Fruit fly (Drosophila melanogaster) whole organism, adult: ENCODE results near the gene mfas.
A peak's percentile ranks its signal among the peaks of the same experiment; 100 is the strongest.
"Not testable (repeated sequence)": the region's sequence is repeated elsewhere in the genome, so short reads cannot be mapped to it uniquely, and the experiment has no call there.

Experiments
- CG11617 ChIP-seq: fragments of 200-800 bp; sonication (Bioruptor generic); optimal IDR thresholded peaks from 2 replicates; lab custom pipeline; 2017; ENCODE audit warnings: mild to moderate bottlenecking, missing biosample characterization, missing genetic modification reagents, missing genetic modification characterization
- CG12768 ChIP-seq: fragments of 200-800 bp; sonication (Bioruptor generic); optimal IDR thresholded peaks from 2 replicates; lab custom pipeline; 2017; ENCODE audit warnings: missing biosample characterization, missing genetic modification characterization, mild to moderate bottlenecking, moderate library complexity, missing genetic modification reagents
- CG14711 ChIP-seq: fragments of 200-800 bp; sonication (Bioruptor generic); optimal IDR thresholded peaks from 2 replicates; lab custom pipeline; 2018; ENCODE audit warnings: missing biosample characterization, mild to moderate bottlenecking, missing genetic modification characterization, moderate library complexity
- CG1620 ChIP-seq: fragments of 200-800 bp; sonication (Bioruptor generic); optimal IDR thresholded peaks from 2 replicates; lab custom pipeline; 2016; ENCODE audit warnings: missing biosample characterization, missing genetic modification characterization
- CG33017 ChIP-seq: fragments of 200-800 bp; sonication (Bioruptor generic); optimal IDR thresholded peaks from 2 replicates; lab custom pipeline; 2018; ENCODE audit warnings: missing biosample characterization, mild to moderate bottlenecking, missing genetic modification characterization, moderate library complexity
- CG5204 ChIP-seq: fragments of 200-800 bp; sonication (Bioruptor generic); optimal IDR thresholded peaks from 2 replicates; lab custom pipeline; 2016; ENCODE audit warnings: missing biosample characterization, missing genetic modification characterization
- CG7045 ChIP-seq: fragments of 200-800 bp; sonication (Bioruptor generic); optimal IDR thresholded peaks from 2 replicates; lab custom pipeline; 2017; ENCODE audit warnings: missing biosample characterization, mild to moderate bottlenecking, missing genetic modification characterization
- CG7101 ChIP-seq: fragments of 200-800 bp; sonication (Bioruptor generic); optimal IDR thresholded peaks from 2 replicates; lab custom pipeline; 2018; ENCODE audit warnings: missing biosample characterization, mild to moderate bottlenecking, missing genetic modification characterization, moderate library complexity
- Clk ChIP-seq: fragments of 200-800 bp; sonication (Bioruptor generic); optimal IDR thresholded peaks from 2 replicates; lab custom pipeline; 2017; ENCODE audit warnings: missing biosample characterization, missing genetic modification characterization
- Crg-1 ChIP-seq: fragments of 200-800 bp; sonication (Bioruptor generic); optimal IDR thresholded peaks from 2 replicates; lab custom pipeline; 2016; ENCODE audit warnings: missing biosample characterization, missing genetic modification characterization
- Hr96 ChIP-seq: fragments of 200-800 bp; sonication (Bioruptor generic); optimal IDR thresholded peaks from 2 replicates; lab custom pipeline; 2016; ENCODE audit warnings: missing biosample characterization, missing genetic modification characterization
- Mnt ChIP-seq: fragments of 200-800 bp; sonication (Bioruptor generic); optimal IDR thresholded peaks from 2 replicates; lab custom pipeline; 2016; ENCODE audit warnings: missing biosample characterization, mild to moderate bottlenecking, missing genetic modification characterization
- bab1 ChIP-seq: fragments of 200-800 bp; sonication (Bioruptor generic); optimal IDR thresholded peaks from 3 replicates; lab custom pipeline; 2019; ENCODE audit warnings: missing biosample characterization, mild to moderate bottlenecking, missing genetic modification characterization, moderate library complexity
- cic ChIP-seq: fragments of 200-800 bp; sonication (Bioruptor generic); optimal IDR thresholded peaks from 2 replicates; lab custom pipeline; 2017; ENCODE audit warnings: missing biosample characterization, mild to moderate bottlenecking, missing genetic modification characterization, moderate library complexity
- cnc ChIP-seq, 2 experiments: fragments of >200 bp; optimal IDR thresholded peaks; 2 replicates each; lab custom pipeline; 2017
- kay ChIP-seq: fragments of 200-800 bp; sonication (Bioruptor generic); peaks from one replicate; lab custom pipeline; 2016; ENCODE audit warnings: missing biosample characterization, missing genetic modification characterization, borderline replicate concordance
- ovo ChIP-seq: fragments of 200-800 bp; sonication (Bioruptor generic); optimal IDR thresholded peaks from 2 replicates; lab custom pipeline; 2016; ENCODE audit warnings: missing biosample characterization, missing genetic modification characterization
- pad ChIP-seq: fragments of 200-800 bp; sonication (Bioruptor generic); optimal IDR thresholded peaks from 3 replicates; lab custom pipeline; 2017; ENCODE audit warnings: missing biosample characterization, missing genetic modification characterization, mild to moderate bottlenecking, moderate library complexity, missing genetic modification reagents
- tj ChIP-seq: fragments of 200-800 bp; sonication (Bioruptor generic); optimal IDR thresholded peaks from 3 replicates; lab custom pipeline; 2017; ENCODE audit warnings: missing biosample characterization, mild to moderate bottlenecking, missing genetic modification characterization, moderate library complexity
- toe ChIP-seq: fragments of 200-800 bp; sonication (Bioruptor generic); optimal IDR thresholded peaks from 2 replicates; lab custom pipeline; 2016; ENCODE audit warnings: missing biosample characterization, missing genetic modification characterization

Gene mfas

DNA sequence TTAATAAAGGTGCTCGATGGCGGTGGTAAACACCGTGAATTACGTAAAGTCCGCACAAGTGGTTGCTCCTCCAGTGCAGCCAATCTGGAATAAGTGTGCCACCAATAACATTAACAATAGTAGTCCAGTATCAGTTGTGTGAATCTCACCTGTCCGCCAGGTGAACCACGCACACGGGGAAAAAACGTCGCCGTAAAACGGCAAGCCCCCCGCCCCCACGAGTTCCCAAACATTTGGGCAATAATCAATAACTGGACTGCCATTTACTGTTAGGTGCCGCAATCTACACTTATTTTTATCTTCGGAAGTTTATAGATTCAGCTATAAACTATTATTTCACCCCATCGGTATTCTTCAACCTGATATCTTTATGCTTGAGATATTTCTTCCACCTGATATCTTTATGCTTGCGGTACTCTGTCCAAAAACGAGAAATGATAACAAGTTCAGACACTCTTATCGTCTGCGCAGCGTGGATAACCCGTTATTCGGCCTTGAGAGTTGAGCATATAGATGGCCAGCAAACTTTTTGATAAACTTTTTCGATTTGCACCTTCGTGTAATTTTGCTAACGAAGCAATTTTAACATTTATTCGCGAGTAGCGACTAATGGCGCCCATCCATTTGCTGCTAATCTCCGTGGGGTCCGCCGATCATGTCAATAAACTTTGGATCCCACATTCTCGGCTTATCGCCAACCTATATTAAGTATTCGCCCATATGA lies 24.9 kb downstream of the mfas start:
- TF ChIP-seq Clk (GFP tag; lab: Kevin White, UChicago) (no peak), CG7101 (tag; lab: Kevin White, UChicago) (no peak), CG12768 (GFP tag; lab: Kevin White, UChicago) (peak; percentile 28), Mnt (GFP tag; lab: Kevin White, UChicago) (peak; percentile 8), tj (peak; percentile 69), CG11617 (GFP tag; lab: Kevin White, UChicago) (no peak), pad (GFP tag; lab: Kevin White, UChicago) (no peak), Hr96 (GFP tag; lab: Kevin White, UChicago) (no peak), CG14711 (no peak), ovo (GFP tag; lab: Kevin White, UChicago) (peak; percentile 83), kay (GFP tag; lab: Kevin White, UChicago) (no peak), CG33017 (tag; lab: Kevin White, UChicago) (no peak), bab1 (no peak), cic (GFP tag; lab: Kevin White, UChicago) (peak; percentile 52), CG5204 (GFP tag; lab: Kevin White, UChicago) (no peak)

DNA sequence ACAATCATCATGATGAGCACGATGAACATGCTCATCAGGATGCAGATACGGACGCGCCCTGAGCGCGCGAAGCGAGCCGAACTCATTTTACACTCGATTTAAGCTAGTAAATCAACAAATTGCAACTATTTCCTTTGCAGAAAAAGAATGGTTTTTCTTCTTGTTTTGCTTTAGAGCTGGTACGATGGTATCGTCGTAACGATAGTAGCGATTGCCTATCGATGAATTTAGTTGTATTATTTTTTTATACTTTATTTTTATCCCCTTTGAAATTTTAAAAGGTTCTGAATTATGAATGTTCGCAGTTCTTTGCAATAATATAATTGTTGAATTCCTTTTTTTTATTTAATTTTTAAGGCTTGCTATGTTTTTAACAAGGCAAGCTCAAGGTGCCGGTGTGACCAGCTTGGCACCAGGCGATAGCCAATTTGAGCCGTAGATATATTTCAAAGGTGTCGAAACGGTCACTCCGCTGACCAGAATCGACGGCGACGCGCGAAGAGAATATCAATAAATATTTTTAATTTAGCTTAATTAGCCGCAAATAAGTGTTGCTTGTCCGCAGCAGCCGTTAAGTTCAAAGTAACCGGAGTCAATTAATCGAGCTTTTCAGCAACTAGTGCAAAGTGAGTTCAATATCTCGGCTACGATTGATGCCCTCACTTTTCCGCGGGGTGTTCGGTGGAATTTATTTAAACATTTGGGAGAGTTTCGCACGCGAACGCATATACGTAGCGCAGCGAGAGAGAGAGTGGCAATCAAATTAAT lies 25.7 kb downstream of the mfas start, which contains the start of the genes CG12213 and GC1:
Gene CG12213 (minus strand): TSS at position 430 of the 768 bp plus-strand sequence.
Gene GC1 (plus strand): TSS at position 447 of the 768 bp plus-strand sequence.
- TF ChIP-seq pad (GFP tag; lab: Kevin White, UChicago) (no peak), ovo (GFP tag; lab: Kevin White, UChicago) (no peak), CG14711 (peak; percentile 30), CG1620 (GFP tag; lab: Kevin White, UChicago) (peak; percentile 32), tj (no peak), kay (GFP tag; lab: Kevin White, UChicago) (no peak), Crg-1 (GFP tag; lab: Kevin White, UChicago) (no peak), Hr96 (GFP tag; lab: Kevin White, UChicago) (peak; percentile 7), CG7101 (tag; lab: Kevin White, UChicago) (peak; percentile 39), CG11617 (GFP tag; lab: Kevin White, UChicago) (peak; percentile 46), CG5204 (GFP tag; lab: Kevin White, UChicago) (peak; percentile 53), Mnt (GFP tag; lab: Kevin White, UChicago) (peak; percentile 24), bab1 (peak; percentile 56), cnc (optimal IDR thresholded peaks at IDR 0.05; lab: Kevin White, UChicago) (no peak), toe (peak; percentile 62), CG33017 (tag; lab: Kevin White, UChicago) (no peak)

DNA sequence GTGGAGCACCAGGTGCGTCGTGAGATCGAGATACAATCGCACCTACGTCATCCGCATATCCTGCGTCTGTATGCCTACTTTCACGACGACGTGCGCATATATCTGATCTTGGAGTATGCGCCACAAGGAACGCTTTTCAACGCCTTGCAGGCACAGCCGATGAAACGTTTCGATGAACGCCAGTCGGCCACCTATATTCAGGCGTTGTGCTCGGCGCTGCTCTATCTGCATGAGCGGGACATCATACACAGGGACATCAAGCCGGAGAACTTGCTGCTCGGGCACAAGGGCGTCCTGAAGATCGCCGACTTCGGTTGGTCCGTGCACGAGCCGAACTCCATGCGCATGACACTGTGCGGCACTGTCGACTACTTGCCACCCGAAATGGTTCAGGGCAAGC lies 29.1 kb downstream of the mfas start:
- no peak for TF ChIP-seq Mnt (GFP tag; lab: Kevin White, UChicago)
- TF ChIP-seq CG11617 (GFP tag; lab: Kevin White, UChicago), result no peak
- TF ChIP-seq CG7045 (GFP tag; lab: Kevin White, UChicago), result no peak
- no peak for TF ChIP-seq CG14711
- no peak for TF ChIP-seq kay (GFP tag; lab: Kevin White, UChicago)
- TF ChIP-seq cic (GFP tag; lab: Kevin White, UChicago), result no peak
- TF ChIP-seq CG12768 (GFP tag; lab: Kevin White, UChicago), result no peak

DNA sequence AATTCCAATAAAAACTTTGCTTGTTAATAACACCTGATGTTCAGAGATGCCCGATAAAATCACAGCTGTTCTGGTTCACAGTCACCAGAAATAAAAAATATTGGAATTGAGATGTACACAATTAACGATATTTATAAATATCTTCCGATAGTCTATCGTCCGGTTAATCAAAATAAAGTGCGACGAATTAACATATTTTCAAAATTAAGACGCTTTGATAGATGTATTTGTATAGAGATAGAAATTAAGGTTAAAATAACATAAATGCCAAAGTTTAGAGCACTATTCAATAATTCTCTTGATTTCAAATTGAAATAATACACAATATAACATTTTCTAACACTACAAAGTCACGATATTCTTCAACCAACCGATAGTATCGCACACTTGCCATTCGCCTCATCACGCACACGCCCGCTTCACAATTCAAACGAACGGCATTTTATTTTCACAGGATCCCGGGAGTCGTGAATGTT lies 30.3 kb downstream of the mfas start, which contains the start of the genes CG3281 and aurA:
Gene CG3281 (minus strand): TSS at position 67 of the 476 bp plus-strand sequence.
Gene aurA (plus strand): TSS at position 386 of the 476 bp plus-strand sequence.
- TF ChIP-seq Clk (GFP tag; lab: Kevin White, UChicago), result peak; percentile 80
- TF ChIP-seq CG7045 (GFP tag; lab: Kevin White, UChicago), result peak; percentile 54
- peak; percentile 81 for TF ChIP-seq CG11617 (GFP tag; lab: Kevin White, UChicago)
- TF ChIP-seq kay (GFP tag; lab: Kevin White, UChicago), result no peak
- peak; percentile 47 for TF ChIP-seq tj
- peak; percentile 58 for TF ChIP-seq Mnt (GFP tag; lab: Kevin White, UChicago)
- TF ChIP-seq Crg-1 (GFP tag; lab: Kevin White, UChicago), result peak; percentile 81
- peak; percentile 60 for TF ChIP-seq CG12768 (GFP tag; lab: Kevin White, UChicago)
- peak; percentile 86 for TF ChIP-seq ovo (GFP tag; lab: Kevin White, UChicago)
- TF ChIP-seq Hr96 (GFP tag; lab: Kevin White, UChicago), result peak; percentile 83
- TF ChIP-seq CG5204 (GFP tag; lab: Kevin White, UChicago), result peak; percentile 90
- TF ChIP-seq toe, result peak; percentile 94
- peak; percentile 91 for TF ChIP-seq bab1
- TF ChIP-seq cic (GFP tag; lab: Kevin White, UChicago), result peak; percentile 7
- peak; percentile 93 for TF ChIP-seq CG1620 (GFP tag; lab: Kevin White, UChicago)
- TF ChIP-seq CG33017 (tag; lab: Kevin White, UChicago), result peak; percentile 48
- TF ChIP-seq pad (GFP tag; lab: Kevin White, UChicago), result peak; percentile 72
- TF ChIP-seq CG14711, result peak; percentile 69
- TF ChIP-seq CG7101 (tag; lab: Kevin White, UChicago), result peak; percentile 80
- TF ChIP-seq cnc (optimal IDR thresholded peaks at IDR 0.05; lab: Kevin White, UChicago), result no peak

DNA sequence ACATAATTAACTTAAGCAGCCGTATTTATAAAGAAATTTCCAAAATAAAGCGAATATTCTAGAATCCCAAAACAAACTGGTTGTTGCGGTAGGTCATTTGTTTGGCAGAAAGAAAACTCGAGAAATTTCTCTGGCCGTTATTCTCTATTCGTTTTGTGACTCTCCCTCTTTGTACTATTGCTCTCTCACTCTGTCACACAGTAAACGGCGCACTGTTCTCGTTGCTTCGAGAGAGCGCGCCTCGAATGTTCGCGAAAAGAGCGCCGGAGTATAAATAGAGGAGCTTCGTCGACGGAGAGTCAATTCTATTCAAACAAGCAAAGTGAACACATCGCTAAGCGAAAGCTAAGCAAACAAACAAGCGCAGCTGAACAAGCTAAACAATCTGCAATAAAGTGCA lies 34.9 kb downstream of the mfas start, which contains the start of gene Hsp70Ab:
Gene Hsp70Ab (plus strand): TSS at position 301 of the 400 bp plus-strand sequence.
- TF ChIP-seq toe; cic (GFP tag; lab: Kevin White, UChicago); Clk (GFP tag; lab: Kevin White, UChicago): not testable (repeated sequence)
